Fruit fly (Drosophila melanogaster): ENCODE results near the gene CG32576.

CG32576 gene

dm6 chrX:16318858-16319557, 30.7 kb upstream of the CG32576 start (continued):
- TF ChIP-seq Ssrp (tag; optimal IDR thresholded peaks at IDR 0.05) (no peak), Xrp1 (GFP tag; IDR thresholded peaks at IDR 0.05) (no peak), CG4360 (GFP tag; IDR thresholded peaks at IDR 0.05) (no peak), Ets97D (GFP tag; optimal IDR thresholded peaks at IDR 0.05) (no peak), HHEX (GFP tag; optimal IDR thresholded peaks at IDR 0.05) (no peak), CG17802 (tag; optimal IDR thresholded peaks at IDR 0.05) (no peak), Poxn (GFP tag; IDR thresholded peaks at IDR 0.05) (no peak), fd96Cb (tag; optimal IDR thresholded peaks at IDR 0.05) (no peak), CG9215 (GFP tag; IDR thresholded peaks at IDR 0.05) (no peak), sisA (GFP tag; IDR thresholded peaks at IDR 0.05) (no peak), CG14014 (GFP tag; IDR thresholded peaks at IDR 0.05) (no peak), luna (GFP tag; optimal IDR thresholded peaks at IDR 0.05) (no peak), sr (GFP tag; IDR thresholded peaks at IDR 0.05) (no peak), otp (GFP tag; IDR thresholded peaks at IDR 0.05) (no peak), prd (optimal IDR thresholded peaks at IDR 0.05) (no peak), prd (GFP tag; IDR thresholded peaks at IDR 0.05) (no peak), tx (GFP tag; optimal IDR thresholded peaks at IDR 0.05) (no peak), wek (GFP tag; optimal IDR thresholded peaks at IDR 0.05) (peak; percentile 44), en (GFP tag; optimal IDR thresholded peaks at IDR 0.05) (no peak), Neu2 (GFP tag; optimal IDR thresholded peaks at IDR 0.05; ENCODE audit: borderline replicate concordance) (no peak), CG13287 (GFP tag; IDR thresholded peaks at IDR 0.05; ENCODE audit: partially characterized antibody) (no peak), BtbVII (GFP tag; optimal IDR thresholded peaks at IDR 0.05) (no peak), CG12942 (GFP tag; optimal IDR thresholded peaks at IDR 0.05) (no peak), Rx (GFP tag; IDR thresholded peaks at IDR 0.05) (no peak), CG14965 (GFP tag; optimal IDR thresholded peaks at IDR 0.05; ENCODE audit: borderline replicate concordance) (no peak), gce (GFP tag; IDR thresholded peaks at IDR 0.05) (no peak), Nf-YB (GFP tag; optimal IDR thresholded peaks at IDR 0.05) (no peak), E2f2 (GFP tag; IDR thresholded peaks at IDR 0.05) (no peak), al (GFP tag; IDR thresholded peaks at IDR 0.05) (no peak), seq (GFP tag; IDR thresholded peaks at IDR 0.05) (no peak), Med (GFP tag) (peak; percentile 51), CG8290 (GFP tag; optimal IDR thresholded peaks at IDR 0.05) (no peak), CG8290 (tag; optimal IDR thresholded peaks at IDR 0.05) (peak in 1 of 2 experiments; percentile 54), Bteb2 (GFP tag; optimal IDR thresholded peaks at IDR 0.05) (no peak), CG17328 (GFP tag; IDR thresholded peaks at IDR 0.05) (no peak), cas (GFP tag; IDR thresholded peaks at IDR 0.05) (no peak), CG13624 (GFP tag; optimal IDR thresholded peaks at IDR 0.05) (no peak), dimm (GFP tag; IDR thresholded peaks at IDR 0.05) (no peak), Asciz (GFP tag; optimal IDR thresholded peaks at IDR 0.05) (no peak), pros (GFP tag; optimal IDR thresholded peaks at IDR 0.05) (no peak), CG9609 (GFP tag; optimal IDR thresholded peaks at IDR 0.05) (no peak), CG16815 (GFP tag; optimal IDR thresholded peaks at IDR 0.05) (no peak), Dll (GFP tag; IDR thresholded peaks at IDR 0.05; ENCODE audit: partially characterized antibody) (no peak), sens (GFP tag) (peak; percentile 69), usp (GFP tag; optimal IDR thresholded peaks at IDR 0.05) (no peak), CG14441 (GFP tag; IDR thresholded peaks at IDR 0.05) (no peak), CG14710 (tag; optimal IDR thresholded peaks at IDR 0.05) (no peak), sob (GFP tag; IDR thresholded peaks at IDR 0.05) (no peak), CG12219 (GFP tag; optimal IDR thresholded peaks at IDR 0.05) (no peak), CG15073 (GFP tag; optimal IDR thresholded peaks at IDR 0.05) (no peak), CG10959 (GFP tag; IDR thresholded peaks at IDR 0.05) (no peak), CG2875 (GFP tag; optimal IDR thresholded peaks at IDR 0.05) (no peak), CTCF (GFP tag; optimal IDR thresholded peaks at IDR 0.05) (no peak)
